Fruit fly (Drosophila melanogaster) whole organism, embryonic: ENCODE measurements around the gene Rad9.

Experiments
- Aef1 ChIP-seq: fragments of 200-800 bp; sonication (Bioruptor generic); IDR thresholded peaks from 3 replicates; pipeline ENCODE4 v1.3.6; 2022; ENCODE audit warnings: missing biosample characterization, missing genetic modification characterization
- CG1024 ChIP-seq: fragments of 200-800 bp; sonication (Bioruptor generic); IDR thresholded peaks from 2 replicates; pipeline ENCODE4 v1.3.6; 2022; ENCODE audit warnings: missing biosample characterization, missing genetic modification characterization
- CG10543 ChIP-seq: fragments of 200-800 bp; sonication (Bioruptor generic); optimal IDR thresholded peaks from 3 replicates; lab custom pipeline; 2017; ENCODE audit warnings: missing biosample characterization, mild to moderate bottlenecking, missing genetic modification characterization, moderate library complexity
- CG13624 ChIP-seq: fragments of 200-800 bp; sonication (Bioruptor generic); optimal IDR thresholded peaks from 2 replicates; lab custom pipeline; 2016; ENCODE audit warnings: missing biosample characterization, missing genetic modification characterization
- CG14710 ChIP-seq: fragments of 200-800 bp; sonication (Bioruptor generic); optimal IDR thresholded peaks from 3 replicates; lab custom pipeline; 2019; ENCODE audit warnings: missing biosample characterization, mild to moderate bottlenecking, missing genetic modification characterization, moderate library complexity
- CG14860 ChIP-seq: fragments of 200-800 bp; sonication (Bioruptor generic); IDR thresholded peaks from 3 replicates; pipeline ENCODE4 v1.3.6; 2022; ENCODE audit warnings: missing biosample characterization, missing genetic modification characterization; ENCODE audit not compliant: partially characterized antibody
- CG17186 ChIP-seq: fragments of 200-800 bp; sonication (Bioruptor generic); optimal IDR thresholded peaks from 3 replicates; lab custom pipeline; 2017; ENCODE audit warnings: missing biosample characterization, missing genetic modification reagents, missing genetic modification characterization
- CG18011 ChIP-seq: fragments of 200-800 bp; sonication (Bioruptor generic); optimal IDR thresholded peaks from 2 replicates; lab custom pipeline; 2017; ENCODE audit warnings: missing biosample characterization, missing genetic modification characterization, mild to moderate bottlenecking, moderate library complexity, missing genotype
- CG18619 ChIP-seq: fragments of 200-800 bp; sonication (Bioruptor generic); optimal IDR thresholded peaks from 3 replicates; lab custom pipeline; 2017; ENCODE audit warnings: missing biosample characterization, mild to moderate bottlenecking, missing genetic modification characterization
- CG2712 ChIP-seq: fragments of 200-800 bp; optimal IDR thresholded peaks from 3 replicates; lab custom pipeline; 2019; ENCODE audit warnings: missing biosample characterization, mild to moderate bottlenecking, missing genetic modification characterization, moderate library complexity
- CG30403 ChIP-seq: fragments of 200-800 bp; sonication (Bioruptor generic); optimal IDR thresholded peaks from 3 replicates; lab custom pipeline; 2016; ENCODE audit warnings: missing biosample characterization, missing genetic modification characterization
- CG34224 ChIP-seq: fragments of 200-800 bp; sonication (Bioruptor generic); IDR thresholded peaks from 3 replicates; pipeline ENCODE4 v1.3.6; 2022; ENCODE audit warnings: missing biosample characterization, missing genetic modification characterization; ENCODE audit not compliant: partially characterized antibody
- CG3995 ChIP-seq: fragments of 200-800 bp; sonication (Bioruptor generic); optimal IDR thresholded peaks from 3 replicates; lab custom pipeline; 2016; ENCODE audit warnings: missing biosample characterization, missing genetic modification characterization
- CG6175 ChIP-seq: fragments of 200-800 bp; sonication (Bioruptor generic); IDR thresholded peaks from 3 replicates; pipeline ENCODE4 v1.3.6; 2022; ENCODE audit warnings: missing biosample characterization, missing genetic modification characterization
- CG6654 ChIP-seq: fragments of 200-800 bp; sonication (Bioruptor generic); optimal IDR thresholded peaks from 2 replicates; lab custom pipeline; 2017; ENCODE audit warnings: missing biosample characterization, mild to moderate bottlenecking, missing genetic modification characterization
- CG6689 ChIP-seq: fragments of 200-800 bp; sonication (Bioruptor generic); IDR thresholded peaks from 2 replicates; pipeline ENCODE4 v1.3.6; 2022; ENCODE audit warnings: missing biosample characterization, missing genetic modification characterization
- CG8290 ChIP-seq, 3 experiments: fragments of 200-800 bp; sonication (Bioruptor generic); optimal IDR thresholded peaks; 2 replicates each; lab custom pipeline; 2016 to 2019; ENCODE audit warnings: missing biosample characterization in 3 of 3, missing genetic modification characterization in 3 of 3, mild to moderate bottlenecking in 2 of 3, moderate library complexity in 1 of 3
- CG9609 ChIP-seq: fragments of 200-800 bp; sonication (Bioruptor generic); optimal IDR thresholded peaks from 3 replicates; lab custom pipeline; 2016; ENCODE audit warnings: missing biosample characterization, missing genetic modification characterization
- D ChIP-seq, 2 experiments: fragments of 200-800 bp in 1 of 2; fragments of >200 bp in 1 of 2; sonication (Bioruptor generic) in 1 of 2; optimal IDR thresholded peaks; 2 replicates in 1 of 2; 3 replicates in 1 of 2; lab custom pipeline; 2017; ENCODE audit warnings: mild to moderate bottlenecking in 1 of 2, missing biosample characterization in 1 of 2, missing genetic modification characterization in 1 of 2, missing genetic modification reagents in 1 of 2
- D19B ChIP-seq: fragments of 200-800 bp; sonication (Bioruptor generic); optimal IDR thresholded peaks from 2 replicates; lab custom pipeline; 2017; ENCODE audit warnings: missing biosample characterization, mild to moderate bottlenecking, missing genetic modification characterization
- Doc2 ChIP-seq: fragments of 200-800 bp; sonication (Bioruptor generic); IDR thresholded peaks from 2 replicates; pipeline ENCODE4 v1.3.6; 2022; ENCODE audit warnings: missing biosample characterization, missing genetic modification characterization
- Dref ChIP-seq: fragments of 200-800 bp; sonication (Bioruptor generic); IDR thresholded peaks from 2 replicates; pipeline ENCODE4 v1.3.6; 2022; ENCODE audit warnings: missing biosample characterization, missing genetic modification characterization
- Fer1 ChIP-seq: fragments of 200-800 bp; sonication (Bioruptor generic); optimal IDR thresholded peaks from 2 replicates; lab custom pipeline; 2017; ENCODE audit warnings: missing biosample characterization, mild to moderate bottlenecking, missing genetic modification characterization
- Hr51 ChIP-seq, 2 experiments: fragments of 200-800 bp; sonication (Bioruptor generic); optimal IDR thresholded peaks; 2 replicates in 1 of 2; 3 replicates in 1 of 2; lab custom pipeline; 2016 to 2018; ENCODE audit warnings: missing biosample characterization in 2 of 2, missing genetic modification characterization in 2 of 2, mild to moderate bottlenecking in 1 of 2, moderate library complexity in 1 of 2
- Opbp ChIP-seq: fragments of 200-800 bp; sonication (Bioruptor generic); IDR thresholded peaks from 3 replicates; pipeline ENCODE4 v1.3.6; 2022; ENCODE audit warnings: missing biosample characterization, missing genetic modification characterization; ENCODE audit not compliant: partially characterized antibody
- Optix ChIP-seq: fragments of 200-800 bp; sonication (Bioruptor generic); IDR thresholded peaks from 3 replicates; pipeline ENCODE4 v1.3.6; 2022; ENCODE audit warnings: missing biosample characterization, missing genetic modification characterization
- PHDP ChIP-seq: fragments of 200-800 bp; sonication (Bioruptor generic); optimal IDR thresholded peaks from 3 replicates; lab custom pipeline; 2018; ENCODE audit warnings: missing biosample characterization, mild to moderate bottlenecking, missing genetic modification characterization, moderate library complexity
- Taf1 ChIP-seq: fragments of 200-800 bp; sonication (Bioruptor generic); IDR thresholded peaks from 2 replicates; pipeline ENCODE4 v1.3.6; 2022; ENCODE audit warnings: missing biosample characterization, missing genetic modification characterization
- YL-1 ChIP-seq: fragments of 200-800 bp; sonication (Bioruptor generic); optimal IDR thresholded peaks from 3 replicates; lab custom pipeline; 2017; ENCODE audit warnings: missing biosample characterization, mild to moderate bottlenecking, missing genetic modification characterization
- al ChIP-seq: fragments of 200-800 bp; sonication (Bioruptor generic); IDR thresholded peaks from 2 replicates; pipeline ENCODE4 v1.3.6; 2022; ENCODE audit warnings: missing biosample characterization, missing genetic modification characterization
- bsh ChIP-seq, 2 experiments: fragments of 200-800 bp; sonication (Bioruptor generic); optimal IDR thresholded peaks; 2 replicates each; lab custom pipeline; 2017 to 2018; ENCODE audit warnings: mild to moderate bottlenecking in 2 of 2, missing biosample characterization in 2 of 2, missing genetic modification characterization in 2 of 2, moderate library complexity in 1 of 2
- crc ChIP-seq: fragments of 200-800 bp; sonication (Bioruptor generic); optimal IDR thresholded peaks from 2 replicates; lab custom pipeline; 2016; ENCODE audit warnings: missing biosample characterization, missing genetic modification characterization
- da ChIP-seq: fragments of 200-800 bp; sonication (Bioruptor generic); optimal IDR thresholded peaks from 2 replicates; lab custom pipeline; 2016; ENCODE audit warnings: missing biosample characterization, missing genetic modification characterization
- disco-r ChIP-seq: fragments of 200-800 bp; sonication (Bioruptor generic); optimal IDR thresholded peaks from 2 replicates; lab custom pipeline; 2016; ENCODE audit warnings: missing biosample characterization, missing genetic modification characterization
- dmrt99B ChIP-seq: fragments of 200-800 bp; sonication (Bioruptor generic); optimal IDR thresholded peaks from 2 replicates; lab custom pipeline; 2018; ENCODE audit warnings: missing biosample characterization, mild to moderate bottlenecking, missing genetic modification characterization, moderate library complexity
- fd96Cb ChIP-seq: fragments of 200-800 bp; sonication (Bioruptor generic); optimal IDR thresholded peaks from 2 replicates; lab custom pipeline; 2018; ENCODE audit warnings: missing biosample characterization, mild to moderate bottlenecking, missing genetic modification characterization, moderate library complexity
- gcm ChIP-seq: fragments of 200-800 bp; sonication (Bioruptor generic); optimal IDR thresholded peaks from 2 replicates; lab custom pipeline; 2019; ENCODE audit warnings: missing biosample characterization, mild to moderate bottlenecking, missing genetic modification characterization, moderate library complexity
- inv ChIP-seq: fragments of 200-800 bp; sonication (Bioruptor generic); IDR thresholded peaks from 2 replicates; pipeline ENCODE4 v1.3.6; 2022; ENCODE audit warnings: missing biosample characterization, missing genetic modification characterization; ENCODE audit not compliant: partially characterized antibody
- kah ChIP-seq: fragments of 200-800 bp; sonication (Bioruptor generic); optimal IDR thresholded peaks from 2 replicates; lab custom pipeline; 2018; ENCODE audit warnings: missing biosample characterization, mild to moderate bottlenecking, missing genetic modification characterization
- luna ChIP-seq: fragments of 200-800 bp; sonication (Bioruptor generic); optimal IDR thresholded peaks from 2 replicates; lab custom pipeline; 2016; ENCODE audit warnings: missing biosample characterization, missing genetic modification characterization
- mirr ChIP-seq: fragments of 200-800 bp; sonication (Bioruptor generic); optimal IDR thresholded peaks from 3 replicates; lab custom pipeline; 2018; ENCODE audit warnings: missing biosample characterization, mild to moderate bottlenecking, missing genetic modification characterization
- mld ChIP-seq: fragments of 200-800 bp; sonication (Bioruptor generic); IDR thresholded peaks from 3 replicates; pipeline ENCODE4 v1.3.6; 2022; ENCODE audit warnings: missing biosample characterization, missing genetic modification characterization; ENCODE audit not compliant: partially characterized antibody
- nau ChIP-seq: fragments of 200-800 bp; sonication (Bioruptor generic); optimal IDR thresholded peaks from 3 replicates; lab custom pipeline; 2017; ENCODE audit warnings: missing biosample characterization, mild to moderate bottlenecking, missing genetic modification characterization, missing genetic modification reagents
- nom ChIP-seq: fragments of 200-800 bp; sonication (Bioruptor generic); optimal IDR thresholded peaks from 2 replicates; lab custom pipeline; 2017; ENCODE audit warnings: missing biosample characterization, missing genetic modification characterization, mild to moderate bottlenecking, moderate library complexity, missing genetic modification reagents
- pb ChIP-seq: fragments of 200-800 bp; sonication (Bioruptor generic); optimal IDR thresholded peaks from 3 replicates; lab custom pipeline; 2016; ENCODE audit warnings: missing biosample characterization, missing genetic modification characterization
- pnt ChIP-seq: fragments of 200-800 bp; sonication (Bioruptor generic); optimal IDR thresholded peaks from 3 replicates; lab custom pipeline; 2016; ENCODE audit warnings: missing biosample characterization, missing genetic modification characterization
- sc ChIP-seq, 3 experiments: fragments of >200 bp in 2 of 3; fragments of 200-800 bp in 1 of 3; sonication (Bioruptor generic) in 1 of 3; optimal IDR thresholded peaks; 2 replicates in 2 of 3; 3 replicates in 1 of 3; lab custom pipeline; 2017; ENCODE audit warnings: mild to moderate bottlenecking in 1 of 3, missing biosample characterization in 1 of 3, missing genetic modification characterization in 1 of 3, missing genetic modification reagents in 1 of 3
- sisA ChIP-seq: fragments of 200-800 bp; sonication (Bioruptor generic); IDR thresholded peaks from 2 replicates; pipeline ENCODE4 v1.3.6; 2022; ENCODE audit warnings: missing biosample characterization, missing genetic modification characterization
- ssp ChIP-seq: fragments of 200-800 bp; sonication (Bioruptor generic); IDR thresholded peaks from 2 replicates; pipeline ENCODE4 v1.3.6; 2022; ENCODE audit warnings: missing biosample characterization, missing genetic modification characterization

The Rad9 gene

dm6 chr3L:18901411-18901810, 29.1 kb upstream of the Rad9 start, which contains the start of the genes arx and CG6843 (continued):
- TF ChIP-seq da (GFP tag; lab: Kevin White, UChicago) = no peak
- TF ChIP-seq CG6654 (GFP tag; lab: Kevin White, UChicago) = no peak
- TF ChIP-seq CG14710 = peak; percentile 47
- no peak for TF ChIP-seq gcm (GFP tag; lab: Kevin White, UChicago)
- TF ChIP-seq crc (GFP tag; lab: Kevin White, UChicago) = no peak
- peak; percentile 64 for TF ChIP-seq CG17186 (GFP tag; lab: Kevin White, UChicago)
- TF ChIP-seq disco-r (GFP tag; lab: Kevin White, UChicago) = no peak
- no peak for TF ChIP-seq nom (GFP tag; lab: Kevin White, UChicago)
- no peak for TF ChIP-seq CG9609
- no peak for TF ChIP-seq pnt (GFP tag; lab: Kevin White, UChicago)
- no peak for TF ChIP-seq CG6689
- TF ChIP-seq CG6175 = no peak
- no peak for TF ChIP-seq D19B (GFP tag; lab: Kevin White, UChicago)
- TF ChIP-seq Aef1 (GFP tag; lab: Robert Waterston, UW) = no peak
- no peak for TF ChIP-seq Taf1 (GFP tag; lab: Robert Waterston, UW)
- no peak for TF ChIP-seq luna
- no peak for TF ChIP-seq nau (GFP tag; lab: Kevin White, UChicago)
- TF ChIP-seq CG34224 (GFP tag; lab: Robert Waterston, UW) = peak; percentile 95
- no peak for TF ChIP-seq CG13624 (GFP tag; lab: Kevin White, UChicago)
- TF ChIP-seq CG30403 (GFP tag; lab: Kevin White, UChicago) = no peak
- no peak for TF ChIP-seq pb
- no peak for TF ChIP-seq ssp (GFP tag; lab: Robert Waterston, UW)
- TF ChIP-seq CG14860 (GFP tag; lab: Robert Waterston, UW) = peak; percentile 79
- peak; percentile 6 for TF ChIP-seq CG2712 (tag; lab: Kevin White, UChicago)
- TF ChIP-seq kah (GFP tag; lab: Kevin White, UChicago) = no peak
- peak; percentile 86 for TF ChIP-seq Dref (GFP tag; lab: Robert Waterston, UW)
- no peak for TF ChIP-seq al (GFP tag; lab: Robert Waterston, UW)
- TF ChIP-seq CG8290 (GFP tag; optimal IDR thresholded peaks at IDR 0.05; lab: Kevin White, UChicago) = no peak
- no peak for TF ChIP-seq CG8290 (tag; optimal IDR thresholded peaks at IDR 0.05; lab: Kevin White, UChicago)
- no peak for TF ChIP-seq CG18011
- TF ChIP-seq Hr51 (GFP tag; optimal IDR thresholded peaks at IDR 0.05; lab: Kevin White, UChicago) = no peak
- TF ChIP-seq dmrt99B (tag; lab: Kevin White, UChicago) = no peak
- no peak for TF ChIP-seq sc (optimal IDR thresholded peaks at IDR 0.05; lab: Kevin White, UChicago)
- no peak for TF ChIP-seq sc (GFP tag; optimal IDR thresholded peaks at IDR 0.05; lab: Kevin White, UChicago)
- no peak for TF ChIP-seq D (optimal IDR thresholded peaks at IDR 0.05; lab: Kevin White, UChicago)
- TF ChIP-seq D (GFP tag; optimal IDR thresholded peaks at IDR 0.05; lab: Kevin White, UChicago) = no peak
- TF ChIP-seq fd96Cb = no peak
- no peak for TF ChIP-seq Optix (GFP tag; lab: Robert Waterston, UW)
- peak; percentile 85; the same call in 2 of the 3 replicates for TF ChIP-seq mld (GFP tag; lab: Robert Waterston, UW)
- TF ChIP-seq CG10543 (GFP tag; lab: Kevin White, UChicago) = no peak
- TF ChIP-seq sisA (GFP tag; lab: Robert Waterston, UW) = no peak
- TF ChIP-seq YL-1 (GFP tag; lab: Kevin White, UChicago) = peak; percentile 86
- TF ChIP-seq inv = peak; percentile 89
- TF ChIP-seq Fer1 (GFP tag; lab: Kevin White, UChicago) = no peak
- no peak for TF ChIP-seq bsh (GFP tag; optimal IDR thresholded peaks at IDR 0.05; lab: Kevin White, UChicago)
- TF ChIP-seq CG1024 (GFP tag; lab: Robert Waterston, UW) = no peak
- TF ChIP-seq Opbp = peak; percentile 95
- no peak for TF ChIP-seq PHDP (tag; lab: Kevin White, UChicago)
- no peak for TF ChIP-seq CG18619 (GFP tag; lab: Kevin White, UChicago)
- TF ChIP-seq CG3995 (GFP tag; lab: Kevin White, UChicago) = peak; percentile 89
- TF ChIP-seq mirr (GFP tag; lab: Kevin White, UChicago) = no peak
- no peak for TF ChIP-seq Doc2 (GFP tag; lab: Robert Waterston, UW)
